Worm (Caenorhabditis elegans): ENCODE data around the gene F44A6.5.

Gene F44A6.5

DNA sequence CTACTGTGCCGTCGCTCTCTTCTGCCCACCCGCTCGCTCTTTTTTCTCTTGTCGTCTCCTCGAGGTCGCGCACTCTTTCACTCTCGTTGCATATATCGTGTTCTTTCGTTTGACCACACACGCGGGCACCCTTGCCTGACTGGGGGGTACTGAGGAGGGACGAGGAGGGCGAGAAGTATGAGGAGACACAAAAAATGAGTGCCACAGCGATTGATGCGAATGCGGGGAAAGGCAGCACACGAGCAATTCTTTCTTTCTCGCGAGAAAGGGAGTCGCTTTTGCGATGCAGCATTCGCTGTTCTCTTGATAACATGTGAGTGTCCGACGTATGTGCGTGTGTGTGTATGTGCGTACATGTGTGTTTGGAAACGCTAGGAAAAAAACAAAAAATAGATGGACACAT, 30.2 kb downstream of the F44A6.5 start (continued):
- TF ChIP-seq ceh-34 (tag; optimal IDR thresholded peaks at IDR 0.05), result peak; percentile 87
- TF ChIP-seq T23F11.4 (GFP tag; optimal IDR thresholded peaks at IDR 0.05), result peak; percentile 14
- no peak for TF ChIP-seq eyg-1 (tag; optimal IDR thresholded peaks at IDR 0.05)
- no peak for TF ChIP-seq fkh-10 (GFP tag; optimal IDR thresholded peaks at IDR 0.05)
- TF ChIP-seq sdc-2 (tag; optimal IDR thresholded peaks at IDR 0.05), result peak; percentile 81
- peak; percentile 16 for TF ChIP-seq K02D7.2 (tag; optimal IDR thresholded peaks at IDR 0.05)
- TF ChIP-seq hlh-6 (tag; optimal IDR thresholded peaks at IDR 0.05), result peak; percentile 91
- TF ChIP-seq pax-1 (tag; optimal IDR thresholded peaks at IDR 0.05), result no peak
- peak; percentile 74 for TF ChIP-seq syd-9 (tag; optimal IDR thresholded peaks at IDR 0.05)
- TF ChIP-seq ama-1 (optimal IDR thresholded peaks at IDR 0.05), result no peak
- peak; percentile 71 for TF ChIP-seq unc-42 (tag; optimal IDR thresholded peaks at IDR 0.05)
- no peak for TF ChIP-seq sox-4 (tag; optimal IDR thresholded peaks at IDR 0.05)
- TF ChIP-seq zip-5 (tag; optimal IDR thresholded peaks at IDR 0.05), result no peak
- TF ChIP-seq mec-3 (tag; optimal IDR thresholded peaks at IDR 0.05; ENCODE audit: borderline replicate concordance), result peak; percentile 52
- TF ChIP-seq npax-4 (tag; optimal IDR thresholded peaks at IDR 0.05), result no peak
- TF ChIP-seq pqm-1 (tag; optimal IDR thresholded peaks at IDR 0.05), result peak; percentile 44
- peak; percentile 73 for TF ChIP-seq ref-2 (tag; optimal IDR thresholded peaks at IDR 0.05)
- peak; percentile 32 for TF ChIP-seq unc-86 (tag; optimal IDR thresholded peaks at IDR 0.05)
- peak; percentile 72 for TF ChIP-seq rnt-1 (tag; optimal IDR thresholded peaks at IDR 0.05)
- peak; percentile 41 for TF ChIP-seq unc-55 (GFP tag; optimal IDR thresholded peaks at IDR 0.05)
- peak; percentile 77 for TF ChIP-seq ceh-31 (tag; optimal IDR thresholded peaks at IDR 0.05)
- no peak for TF ChIP-seq ttx-3 (tag; optimal IDR thresholded peaks at IDR 0.05)
- TF ChIP-seq ceh-2 (tag; optimal IDR thresholded peaks at IDR 0.05), result peak; percentile 57
- TF ChIP-seq fax-1 (tag; optimal IDR thresholded peaks at IDR 0.05), result peak; percentile 65
- TF ChIP-seq pat-9 (tag; optimal IDR thresholded peaks at IDR 0.05), result no peak
- TF ChIP-seq ceh-22 (tag; optimal IDR thresholded peaks at IDR 0.05), result no peak
- peak; percentile 40 for TF ChIP-seq C08G9.2 (tag; optimal IDR thresholded peaks at IDR 0.05)

DNA sequence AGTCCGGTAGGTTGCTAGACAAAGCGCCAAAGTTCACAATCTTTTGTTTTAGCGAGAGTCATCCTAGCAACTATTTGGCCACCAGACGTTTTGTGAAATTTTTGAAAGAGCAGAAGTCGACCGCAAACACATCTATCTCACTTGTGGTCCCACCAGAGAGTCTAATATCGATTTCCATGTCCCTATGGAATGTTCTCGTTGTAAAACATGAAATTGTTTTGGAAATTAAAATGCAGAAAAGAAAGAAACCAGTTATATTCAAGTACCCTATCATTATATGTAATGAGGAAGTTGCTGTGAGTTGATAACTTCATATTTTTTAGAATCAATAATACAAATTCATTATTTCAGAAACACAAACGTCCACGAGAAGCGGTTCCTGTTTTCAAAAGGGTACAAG, 34.0 kb downstream of the F44A6.5 start:
- TF ChIP-seq ceh-34 (tag; optimal IDR thresholded peaks at IDR 0.05), result no peak
- TF ChIP-seq ceh-19 (GFP tag; optimal IDR thresholded peaks at IDR 0.05), result no peak
- no peak for TF ChIP-seq Y22D7AL.16 (tag; optimal IDR thresholded peaks at IDR 0.05)

ce11 chrX:10183695-10184094, 35.0 kb downstream of the F44A6.5 start, which contains the start of gene arrd-28:
Gene arrd-28, plus strand, starts transcription at chrX:10183995.
- TF ChIP-seq tbx-2 (tag; optimal IDR thresholded peaks at IDR 0.05), result no peak
- no peak for TF ChIP-seq ceh-2 (tag; optimal IDR thresholded peaks at IDR 0.05)
- no peak for TF ChIP-seq pag-3 (tag; optimal IDR thresholded peaks at IDR 0.05; ENCODE audit: borderline replicate concordance)
- TF ChIP-seq ceh-31 (tag; optimal IDR thresholded peaks at IDR 0.05), result no peak
- TF ChIP-seq T23F11.4 (GFP tag; optimal IDR thresholded peaks at IDR 0.05), result no peak
- TF ChIP-seq F13H6.1 (tag; optimal IDR thresholded peaks at IDR 0.05), result no peak
- no peak for TF ChIP-seq unc-42 (tag; optimal IDR thresholded peaks at IDR 0.05)
- no peak for TF ChIP-seq gmeb-2 (tag; optimal IDR thresholded peaks at IDR 0.05)
- no peak for TF ChIP-seq unc-3 (GFP tag; conservative IDR thresholded peaks at IDR 0.05)
- TF ChIP-seq unc-3 (tag; optimal IDR thresholded peaks at IDR 0.05), result no peak
- no peak for TF ChIP-seq ceh-9 (tag; optimal IDR thresholded peaks at IDR 0.05)
- TF ChIP-seq fkh-6 (tag; optimal IDR thresholded peaks at IDR 0.05), result no peak
- no peak for TF ChIP-seq hlh-6 (tag; optimal IDR thresholded peaks at IDR 0.05)
- no peak for TF ChIP-seq ttx-3 (tag; optimal IDR thresholded peaks at IDR 0.05)
- TF ChIP-seq elt-2 (tag; optimal IDR thresholded peaks at IDR 0.05), result no peak
- TF ChIP-seq K09A11.1 (tag; optimal IDR thresholded peaks at IDR 0.05; ENCODE audit: insufficient read depth), result no peak
- no peak for TF ChIP-seq ref-2 (tag; optimal IDR thresholded peaks at IDR 0.05)
- TF ChIP-seq elt-4 (tag; optimal IDR thresholded peaks at IDR 0.05), result no peak

Data from whole organism, late embryonic.